Fruit fly (Drosophila melanogaster): Measurements from ENCODE around the gene CG9119.

DNA sequence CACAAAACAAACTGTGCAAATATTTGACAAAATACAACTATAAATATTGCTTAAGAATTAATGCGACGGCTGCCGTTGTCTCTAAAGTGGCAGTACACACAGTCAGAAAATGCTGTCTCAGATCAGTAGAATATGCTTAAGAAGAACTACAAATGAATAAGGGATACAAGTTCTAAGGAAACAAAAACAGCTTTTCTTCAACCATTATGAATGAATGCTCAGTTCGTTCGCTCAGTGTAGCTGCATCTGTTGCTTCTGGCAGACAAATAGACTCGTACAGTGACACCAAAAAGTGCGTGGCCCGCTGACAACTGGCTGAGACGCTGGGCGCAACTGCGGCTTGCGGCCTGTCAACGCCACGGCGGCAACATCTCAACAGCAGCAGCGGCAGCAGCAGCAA lies 38.8 kb downstream of the CG9119 start:
- TF ChIP-seq pad (GFP tag; optimal IDR thresholded peaks at IDR 0.05) = no peak
- no peak for TF ChIP-seq CG5204 (GFP tag; optimal IDR thresholded peaks at IDR 0.05)
- no peak for TF ChIP-seq CG12768 (GFP tag; optimal IDR thresholded peaks at IDR 0.05)
- no peak for TF ChIP-seq bab1 (GFP tag; optimal IDR thresholded peaks at IDR 0.05)
- TF ChIP-seq kay (GFP tag; ENCODE audit: borderline replicate concordance) = no peak
- no peak for TF ChIP-seq toe (GFP tag; optimal IDR thresholded peaks at IDR 0.05)
- TF ChIP-seq Mnt (GFP tag; optimal IDR thresholded peaks at IDR 0.05) = no peak
- TF ChIP-seq CG7101 (tag; optimal IDR thresholded peaks at IDR 0.05) = no peak
- no peak for TF ChIP-seq CG7045 (GFP tag; optimal IDR thresholded peaks at IDR 0.05)

All from whole organism, adult.